Fruit fly (Drosophila melanogaster) whole organism, embryonic: ENCODE results near the gene RpL32.

Experiments
- BEAF-32 ChIP-seq: fragments of 200-800 bp; sonication (Bioruptor generic); optimal IDR thresholded peaks from 3 replicates; lab custom pipeline; 2017; ENCODE audit warnings: missing biosample characterization, missing genetic modification characterization, mild to moderate bottlenecking, moderate library complexity, missing genetic modification reagents
- CG13287 ChIP-seq: fragments of 200-800 bp; sonication (Bioruptor generic); IDR thresholded peaks from 2 replicates; pipeline ENCODE4 v1.3.6; 2022; ENCODE audit warnings: missing biosample characterization, missing genetic modification characterization; ENCODE audit not compliant: partially characterized antibody
- CG13424 ChIP-seq: fragments of 200-800 bp; sonication (Bioruptor generic); optimal IDR thresholded peaks from 2 replicates; lab custom pipeline; 2019; ENCODE audit warnings: missing biosample characterization, mild to moderate bottlenecking, missing genetic modification characterization, moderate library complexity
- CG16813 ChIP-seq: fragments of 200-800 bp; sonication (Bioruptor generic); IDR thresholded peaks from 3 replicates; pipeline ENCODE4 v1.3.6; 2022; ENCODE audit warnings: missing biosample characterization, missing genetic modification characterization; ENCODE audit not compliant: partially characterized antibody
- CG17361 ChIP-seq: fragments of 200-800 bp; sonication (Bioruptor generic); IDR thresholded peaks from 3 replicates; pipeline ENCODE4 v1.3.6; 2022; ENCODE audit warnings: missing biosample characterization, missing genetic modification characterization
- CG17829 ChIP-seq: fragments of 200-800 bp; optimal IDR thresholded peaks from 2 replicates; lab custom pipeline; 2019; ENCODE audit warnings: missing biosample characterization, mild to moderate bottlenecking, missing genetic modification characterization, moderate library complexity
- CG30020 ChIP-seq: fragments of 200-800 bp; optimal IDR thresholded peaks from 2 replicates; lab custom pipeline; 2019; ENCODE audit warnings: missing biosample characterization, mild to moderate bottlenecking, missing genetic modification characterization, moderate library complexity
- CG3838 ChIP-seq: fragments of 200-800 bp; sonication (Bioruptor generic); optimal IDR thresholded peaks from 3 replicates; lab custom pipeline; 2016; ENCODE audit warnings: missing biosample characterization, missing genetic modification characterization
- CG42726 ChIP-seq: fragments of 200-800 bp; sonication (Bioruptor generic); IDR thresholded peaks from 2 replicates; pipeline ENCODE4 v1.3.6; 2022; ENCODE audit warnings: missing biosample characterization, missing genetic modification characterization; ENCODE audit not compliant: partially characterized antibody
- CG5953 ChIP-seq: fragments of 200-800 bp; sonication (Bioruptor generic); IDR thresholded peaks from 2 replicates; pipeline ENCODE4 v1.3.6; 2022; ENCODE audit warnings: missing biosample characterization, missing genetic modification characterization
- CG8359 ChIP-seq: fragments of 200-800 bp; sonication (Bioruptor generic); optimal IDR thresholded peaks from 2 replicates; lab custom pipeline; 2017; ENCODE audit warnings: missing biosample characterization, mild to moderate bottlenecking, missing genetic modification characterization, borderline replicate concordance
- CG9876 ChIP-seq: fragments of 200-800 bp; sonication (Bioruptor generic); optimal IDR thresholded peaks from 2 replicates; lab custom pipeline; 2016; ENCODE audit warnings: missing biosample characterization, missing genetic modification characterization
- Hr78 ChIP-seq, 2 experiments: fragments of 200-800 bp in 1 of 2; fragments of >200 bp in 1 of 2; sonication (Bioruptor generic) in 1 of 2; optimal IDR thresholded peaks; 2 replicates each; lab custom pipeline; 2017 to 2019; ENCODE audit warnings: missing biosample characterization in 2 of 2, missing genetic modification characterization in 2 of 2, mild to moderate bottlenecking in 1 of 2, moderate library complexity in 1 of 2
- Hsf ChIP-seq: fragments of 200-800 bp; sonication (Bioruptor generic); optimal IDR thresholded peaks from 3 replicates; lab custom pipeline; 2016; ENCODE audit warnings: missing biosample characterization, missing genetic modification characterization
- Myb ChIP-seq: fragments of 200-800 bp; sonication (Bioruptor generic); optimal IDR thresholded peaks from 2 replicates; lab custom pipeline; 2016; ENCODE audit warnings: missing biosample characterization, missing genetic modification characterization
- NC2α ChIP-seq: fragments of 200-800 bp; sonication (Bioruptor generic); optimal IDR thresholded peaks from 2 replicates; lab custom pipeline; 2016; ENCODE audit warnings: missing biosample characterization, missing genetic modification characterization
- Nf-YA ChIP-seq: fragments of 200-800 bp; sonication (Bioruptor generic); IDR thresholded peaks from 2 replicates; pipeline ENCODE4 v1.3.6; 2022; ENCODE audit warnings: missing biosample characterization, missing genetic modification characterization
- NfI ChIP-seq: fragments of 200-800 bp; sonication (Bioruptor generic); optimal IDR thresholded peaks from 3 replicates; lab custom pipeline; 2018; ENCODE audit warnings: missing biosample characterization, mild to moderate bottlenecking, missing genetic modification characterization, moderate library complexity
- Scr ChIP-seq: fragments of 200-800 bp; sonication (Bioruptor generic); IDR thresholded peaks from 2 replicates; pipeline ENCODE4 v1.3.6; 2022; ENCODE audit warnings: missing biosample characterization, missing genetic modification characterization; ENCODE audit not compliant: partially characterized antibody
- Side ChIP-seq: fragments of 200-800 bp; sonication (Bioruptor generic); optimal IDR thresholded peaks from 2 replicates; lab custom pipeline; 2016; ENCODE audit warnings: missing biosample characterization, missing genetic modification characterization
- Sox100B ChIP-seq: fragments of 200-800 bp; sonication (Bioruptor generic); optimal IDR thresholded peaks from 3 replicates; lab custom pipeline; 2018; ENCODE audit warnings: missing biosample characterization, mild to moderate bottlenecking, missing genetic modification characterization
- caup ChIP-seq: fragments of 200-800 bp; sonication (Bioruptor generic); optimal IDR thresholded peaks from 3 replicates; lab custom pipeline; 2017; ENCODE audit warnings: missing biosample characterization, mild to moderate bottlenecking, missing genetic modification characterization, moderate library complexity; ENCODE audit not compliant: severe bottlenecking
- chn ChIP-seq: fragments of 200-800 bp; sonication (Bioruptor generic); optimal IDR thresholded peaks from 2 replicates; lab custom pipeline; 2016; ENCODE audit warnings: missing biosample characterization, missing genetic modification characterization
- crc ChIP-seq: fragments of 200-800 bp; sonication (Bioruptor generic); optimal IDR thresholded peaks from 2 replicates; lab custom pipeline; 2016; ENCODE audit warnings: missing biosample characterization, missing genetic modification characterization
- crol ChIP-seq: fragments of 200-800 bp; sonication (Bioruptor generic); IDR thresholded peaks from 2 replicates; pipeline ENCODE4 v1.3.6; 2022; ENCODE audit warnings: missing biosample characterization, missing genetic modification characterization
- eyg ChIP-seq: fragments of 200-800 bp; sonication (Bioruptor generic); optimal IDR thresholded peaks from 3 replicates; lab custom pipeline; 2016; ENCODE audit warnings: missing biosample characterization, missing genetic modification characterization
- fru ChIP-seq: fragments of >200 bp; optimal IDR thresholded peaks from 2 replicates; lab custom pipeline; 2017
- hb ChIP-seq: fragments of 200-800 bp; sonication (Bioruptor generic); IDR thresholded peaks from 3 replicates; pipeline ENCODE4 v1.3.6; 2022; ENCODE audit warnings: missing biosample characterization, missing genetic modification characterization; ENCODE audit not compliant: partially characterized antibody
- hbn ChIP-seq: fragments of 200-800 bp; sonication (Bioruptor generic); IDR thresholded peaks from 2 replicates; pipeline ENCODE4 v1.3.6; 2022; ENCODE audit warnings: missing biosample characterization, missing genetic modification characterization; ENCODE audit not compliant: partially characterized antibody
- hkb ChIP-seq, 2 experiments: fragments of 200-800 bp in 1 of 2; fragments of >200 bp in 1 of 2; sonication (Bioruptor generic) in 1 of 2; IDR thresholded peaks in 1 of 2; optimal IDR thresholded peaks in 1 of 2; 2 replicates each; pipeline versions ENCODE4 v1.3.6 to Lab custom; 2017 to 2022; ENCODE audit warnings: missing biosample characterization in 1 of 2, missing genetic modification characterization in 1 of 2
- insv ChIP-seq, 2 experiments: fragments of 200-800 bp; sonication (Bioruptor generic); optimal IDR thresholded peaks; 3 replicates each; lab custom pipeline; 2016 to 2018; ENCODE audit warnings: missing biosample characterization in 2 of 2, missing genetic modification characterization in 2 of 2
- jing ChIP-seq: fragments of 200-800 bp; sonication (Bioruptor generic); optimal IDR thresholded peaks from 2 replicates; lab custom pipeline; 2018; ENCODE audit warnings: missing biosample characterization, mild to moderate bottlenecking, missing genetic modification characterization
- nerfin-2 ChIP-seq: fragments of 200-800 bp; sonication (Bioruptor generic); IDR thresholded peaks from 2 replicates; pipeline ENCODE4 v1.3.6; 2022; ENCODE audit warnings: missing biosample characterization, missing genetic modification characterization; ENCODE audit not compliant: partially characterized antibody
- phol ChIP-seq: fragments of 200-800 bp; sonication (Bioruptor generic); optimal IDR thresholded peaks from 3 replicates; lab custom pipeline; 2018; ENCODE audit warnings: missing biosample characterization, mild to moderate bottlenecking, missing genetic modification characterization, moderate library complexity
- prd ChIP-seq, 3 experiments: fragments of >200 bp in 2 of 3; fragments of 200-800 bp in 1 of 3; sonication (Bioruptor generic) in 1 of 3; optimal IDR thresholded peaks in 2 of 3; IDR thresholded peaks in 1 of 3; 2 replicates in 2 of 3; 3 replicates in 1 of 3; pipeline versions ENCODE4 v1.3.6 to Lab custom; 2017 to 2022; ENCODE audit warnings: missing biosample characterization in 1 of 3, missing genetic modification characterization in 1 of 3
- pros ChIP-seq: fragments of 200-800 bp; sonication (Bioruptor generic); optimal IDR thresholded peaks from 3 replicates; lab custom pipeline; 2019; ENCODE audit warnings: missing biosample characterization, mild to moderate bottlenecking, missing genetic modification characterization, moderate library complexity
- row ChIP-seq: fragments of 200-800 bp; sonication (Bioruptor generic); IDR thresholded peaks from 3 replicates; pipeline ENCODE4 v1.3.6; 2022; ENCODE audit warnings: missing biosample characterization, missing genetic modification characterization
- sd ChIP-seq: fragments of 200-800 bp; sonication (Bioruptor generic); optimal IDR thresholded peaks from 3 replicates; lab custom pipeline; 2018; ENCODE audit warnings: missing biosample characterization, mild to moderate bottlenecking, missing genetic modification characterization, moderate library complexity
- sob ChIP-seq: fragments of 200-800 bp; sonication (Bioruptor generic); IDR thresholded peaks from 2 replicates; pipeline ENCODE4 v1.3.6; 2022; ENCODE audit warnings: missing biosample characterization, missing genetic modification characterization
- stwl ChIP-seq: fragments of 200-800 bp; sonication (Bioruptor generic); optimal IDR thresholded peaks from 3 replicates; lab custom pipeline; 2018; ENCODE audit warnings: missing biosample characterization, mild to moderate bottlenecking, missing genetic modification characterization, moderate library complexity
- sug ChIP-seq: fragments of 200-800 bp; optimal IDR thresholded peaks from 2 replicates; lab custom pipeline; 2019; ENCODE audit warnings: missing biosample characterization, mild to moderate bottlenecking, missing genetic modification characterization, moderate library complexity
- trh ChIP-seq: fragments of 200-800 bp; sonication (Bioruptor generic); optimal IDR thresholded peaks from 2 replicates; lab custom pipeline; 2016; ENCODE audit warnings: missing biosample characterization, missing genetic modification characterization
- ttk ChIP-seq: fragments of 200-800 bp; sonication (Bioruptor generic); IDR thresholded peaks from 2 replicates; pipeline ENCODE4 v2.1.2; 2022; ENCODE audit warnings: missing biosample characterization, missing genetic modification characterization
- twi ChIP-seq: fragments of 200-800 bp; optimal IDR thresholded peaks from 2 replicates; lab custom pipeline; 2019; ENCODE audit warnings: missing biosample characterization, mild to moderate bottlenecking, missing genetic modification characterization, moderate library complexity
- vfl ChIP-seq: fragments of 200-800 bp; sonication (Bioruptor generic); optimal IDR thresholded peaks from 2 replicates; lab custom pipeline; 2016; ENCODE audit warnings: missing biosample characterization, missing genetic modification characterization
- zen2 ChIP-seq: fragments of 200-800 bp; sonication (Bioruptor generic); IDR thresholded peaks from 3 replicates; pipeline ENCODE4 v1.3.6; 2022; ENCODE audit warnings: missing biosample characterization, missing genetic modification characterization; ENCODE audit not compliant: partially characterized antibody
- zfh1 ChIP-seq: fragments of 200-800 bp; sonication (Bioruptor generic); IDR thresholded peaks from 3 replicates; pipeline ENCODE4 v1.3.6; 2022; ENCODE audit warnings: missing biosample characterization, missing genetic modification characterization

Gene RpL32

dm6 chr3R:29997607-29998236 is 48.2 kb downstream of the RpL32 start, which contains the start of the genes CG15525 and CG11504 (continued):
- peak; percentile 53; the same call in 1 of the 2 replicates for TF ChIP-seq ttk
- peak; percentile 40 for TF ChIP-seq CG3838 (GFP tag; lab: Kevin White, UChicago)
- no peak for TF ChIP-seq NC2α
- TF ChIP-seq zen2 (GFP tag; lab: Robert Waterston, UW), result peak; percentile 28; the same call in 1 of the 3 replicates
- peak; percentile 43; the same call in 1 of the 2 replicates for TF ChIP-seq Nf-YA (GFP tag; lab: Robert Waterston, UW)
- TF ChIP-seq hbn (GFP tag; lab: Robert Waterston, UW), result peak; percentile 86
- peak; percentile 43 for TF ChIP-seq CG17829 (tag; lab: Kevin White, UChicago)
- TF ChIP-seq sug, result no peak
- TF ChIP-seq caup, result no peak
- peak; percentile 34 for TF ChIP-seq vfl (GFP tag; lab: Kevin White, UChicago)
- TF ChIP-seq hb (GFP tag; lab: Robert Waterston, UW), result peak; percentile 90
- no peak for TF ChIP-seq CG9876 (GFP tag; lab: Kevin White, UChicago)
- no peak for TF ChIP-seq sd (tag; lab: Kevin White, UChicago)
- TF ChIP-seq twi, result no peak
- TF ChIP-seq CG30020 (tag; lab: Kevin White, UChicago), result peak; percentile 58
- TF ChIP-seq eyg (GFP tag; lab: Kevin White, UChicago), result no peak
- no peak for TF ChIP-seq trh
- peak; percentile 47 for TF ChIP-seq chn (GFP tag; lab: Kevin White, UChicago)
- no peak for TF ChIP-seq fru
- peak; percentile 51; the same call in 1 of the 3 replicates for TF ChIP-seq zfh1 (GFP tag; lab: Robert Waterston, UW)
- no peak for TF ChIP-seq jing (GFP tag; lab: Kevin White, UChicago)
- TF ChIP-seq Myb (GFP tag; lab: Kevin White, UChicago), result no peak
- no peak for TF ChIP-seq Sox100B (GFP tag; lab: Kevin White, UChicago)
- no peak for TF ChIP-seq CG8359
- peak; percentile 91 for TF ChIP-seq CG16813
- TF ChIP-seq phol (tag; lab: Kevin White, UChicago), result peak; percentile 96
- TF ChIP-seq crc (GFP tag; lab: Kevin White, UChicago), result no peak
- peak; percentile 39 for TF ChIP-seq CG13424 (tag; lab: Kevin White, UChicago)
- no peak; the same call in 1 of the 3 replicates for TF ChIP-seq CG17361 (GFP tag; lab: Robert Waterston, UW)
- peak; percentile 91 for TF ChIP-seq BEAF-32 (GFP tag; lab: Kevin White, UChicago)
- peak; percentile 81 for TF ChIP-seq crol (GFP tag; lab: Robert Waterston, UW)
- peak; percentile 93 for TF ChIP-seq row
- peak; percentile 36 for TF ChIP-seq NfI (GFP tag; lab: Kevin White, UChicago)
- peak; percentile 95 for TF ChIP-seq CG13287 (GFP tag; lab: Robert Waterston, UW)
- peak; percentile 69 for TF ChIP-seq stwl
- peak; percentile 61 for TF ChIP-seq Hsf
- no peak for TF ChIP-seq Hr78 (GFP tag; optimal IDR thresholded peaks at IDR 0.05; lab: Kevin White, UChicago)
- TF ChIP-seq CG5953, result peak; percentile 38; the same call in 1 of the 2 replicates
- no peak for TF ChIP-seq hkb (optimal IDR thresholded peaks at IDR 0.05; lab: Kevin White, UChicago)
- TF ChIP-seq hkb (GFP tag; IDR thresholded peaks at IDR 0.05; lab: Robert Waterston, UW), result no peak
- TF ChIP-seq prd (optimal IDR thresholded peaks at IDR 0.05; lab: Kevin White, UChicago), result no peak
- TF ChIP-seq prd (GFP tag; IDR thresholded peaks at IDR 0.05; lab: Robert Waterston, UW), result peak; percentile 82
- TF ChIP-seq Scr (GFP tag; lab: Robert Waterston, UW), result peak; percentile 92
- peak; percentile 67 for TF ChIP-seq sob (GFP tag; lab: Robert Waterston, UW)
- peak; percentile 86 for TF ChIP-seq nerfin-2 (GFP tag; lab: Robert Waterston, UW)
- peak in 1 of 2 experiments; percentile 7 for TF ChIP-seq insv (GFP tag; optimal IDR thresholded peaks at IDR 0.05; lab: Kevin White, UChicago)
- no peak for TF ChIP-seq Side
- TF ChIP-seq pros, result no peak
- TF ChIP-seq CG42726, result peak; percentile 41; the same call in 1 of the 2 replicates
